Worm (Caenorhabditis elegans): ENCODE measurements around the gene T03F6.3.
"Not testable (repeated sequence)": the region's sequence is repeated elsewhere in the genome, so short reads cannot be mapped to it uniquely, and the experiment has no call there.

Gene T03F6.3

ce11 chrIII:13401673-13402258 lies 12.6 kb downstream of the T03F6.3 start, which contains the start of the genes srlf-9 and srlf-10:
srlf-9 (minus strand) TSS chrIII:13401773.
srlf-10 (plus strand) TSS chrIII:13402208.
- TF ChIP-seq flt-1 (GFP tag; IDR thresholded peaks at IDR 0.05); med-1 (GFP tag; optimal IDR thresholded peaks at IDR 0.05; ENCODE audit: insufficient read depth); T22C8.4 (GFP tag; IDR thresholded peaks at IDR 0.05): not testable (repeated sequence)

ce11 chrIII:13402934-13403333 lies 13.7 kb downstream of the T03F6.3 start, which contains the start of gene mig-18:
mig-18 (plus strand) TSS chrIII:13403234.
- TF ChIP-seq ztf-23 (GFP tag; IDR thresholded peaks at IDR 0.05): no peak
- no peak for TF ChIP-seq T22C8.4 (GFP tag; IDR thresholded peaks at IDR 0.05)

ce11 chrIII:13404418-13404817 lies 15.2 kb downstream of the T03F6.3 start, which contains the start of gene ttr-52:
ttr-52 (plus strand) TSS chrIII:13404718.
- TF ChIP-seq T22C8.4 (GFP tag; IDR thresholded peaks at IDR 0.05): no peak
- no peak for TF ChIP-seq cog-1 (tag; optimal IDR thresholded peaks at IDR 0.05)
- no peak for TF ChIP-seq ref-1 (GFP tag; conservative IDR thresholded peaks at IDR 0.05)
- TF ChIP-seq flt-1 (GFP tag; IDR thresholded peaks at IDR 0.05): no peak
- TF ChIP-seq med-1 (GFP tag; optimal IDR thresholded peaks at IDR 0.05; ENCODE audit: insufficient read depth): no peak
- TF ChIP-seq klf-2 (GFP tag; conservative IDR thresholded peaks at IDR 0.05): no peak
- TF ChIP-seq ztf-29 (GFP tag; IDR thresholded peaks at IDR 0.05): no peak
- TF ChIP-seq ztf-23 (GFP tag; IDR thresholded peaks at IDR 0.05): no peak
- no peak for TF ChIP-seq tab-1 (GFP tag; IDR thresholded peaks at IDR 0.05)

- TF ChIP-seq klf-2 (GFP tag; conservative IDR thresholded peaks at IDR 0.05) (no peak), ztf-23 (GFP tag; IDR thresholded peaks at IDR 0.05) (no peak), T22C8.4 (GFP tag; IDR thresholded peaks at IDR 0.05) (no peak), ztf-29 (GFP tag; IDR thresholded peaks at IDR 0.05) (no peak), med-1 (GFP tag; optimal IDR thresholded peaks at IDR 0.05; ENCODE audit: insufficient read depth) (no peak), tab-1 (GFP tag; IDR thresholded peaks at IDR 0.05) (no peak), ref-1 (GFP tag; conservative IDR thresholded peaks at IDR 0.05) (no peak)
Observed at ce11 chrIII:13405504-13405903, 16.3 kb downstream of the T03F6.3 start, which contains the start of gene nas-1. nas-1 (plus strand) TSS chrIII:13405804.

- TF ChIP-seq cog-1 (tag; optimal IDR thresholded peaks at IDR 0.05): no peak
- TF ChIP-seq ztf-23 (GFP tag; IDR thresholded peaks at IDR 0.05): no peak
- TF ChIP-seq klf-2 (GFP tag; conservative IDR thresholded peaks at IDR 0.05): no peak
- no peak for TF ChIP-seq med-1 (GFP tag; optimal IDR thresholded peaks at IDR 0.05; ENCODE audit: insufficient read depth)
- no peak for TF ChIP-seq flt-1 (GFP tag; IDR thresholded peaks at IDR 0.05)
- no peak for TF ChIP-seq T22C8.4 (GFP tag; IDR thresholded peaks at IDR 0.05)
- TF ChIP-seq ref-1 (GFP tag; conservative IDR thresholded peaks at IDR 0.05): no peak
Observed at ce11 chrIII:13409498-13409897, 20.3 kb downstream of the T03F6.3 start, which contains the start of gene myo-6. myo-6 (plus strand) TSS chrIII:13409798.

- no peak for TF ChIP-seq ztf-23 (GFP tag; IDR thresholded peaks at IDR 0.05)
- no peak for TF ChIP-seq flt-1 (GFP tag; IDR thresholded peaks at IDR 0.05)
- no peak for TF ChIP-seq med-1 (GFP tag; optimal IDR thresholded peaks at IDR 0.05; ENCODE audit: insufficient read depth)
- no peak for TF ChIP-seq ref-1 (GFP tag; conservative IDR thresholded peaks at IDR 0.05)
- no peak for TF ChIP-seq cog-1 (tag; optimal IDR thresholded peaks at IDR 0.05)
- TF ChIP-seq T22C8.4 (GFP tag; IDR thresholded peaks at IDR 0.05): no peak
Observed at ce11 chrIII:13411202-13411601, 22.0 kb downstream of the T03F6.3 start.

- no peak for TF ChIP-seq cog-1 (tag; optimal IDR thresholded peaks at IDR 0.05)
- TF ChIP-seq klf-2 (GFP tag; conservative IDR thresholded peaks at IDR 0.05): no peak
- no peak for TF ChIP-seq med-1 (GFP tag; optimal IDR thresholded peaks at IDR 0.05; ENCODE audit: insufficient read depth)
- TF ChIP-seq ztf-23 (GFP tag; IDR thresholded peaks at IDR 0.05): no peak
- TF ChIP-seq ref-1 (GFP tag; conservative IDR thresholded peaks at IDR 0.05): no peak
- no peak for TF ChIP-seq ztf-29 (GFP tag; IDR thresholded peaks at IDR 0.05)
- no peak for TF ChIP-seq flt-1 (GFP tag; IDR thresholded peaks at IDR 0.05)
- no peak for TF ChIP-seq T22C8.4 (GFP tag; IDR thresholded peaks at IDR 0.05)
- TF ChIP-seq tab-1 (GFP tag; IDR thresholded peaks at IDR 0.05): no peak
Observed at ce11 chrIII:13418975-13419374, 29.8 kb downstream of the T03F6.3 start.

- no peak for TF ChIP-seq med-1 (GFP tag; optimal IDR thresholded peaks at IDR 0.05; ENCODE audit: insufficient read depth)
Observed at ce11 chrIII:13423414-13423813, 34.2 kb downstream of the T03F6.3 start, which contains the start of gene exo-1. exo-1 (plus strand) TSS chrIII:13423514.

- no peak for TF ChIP-seq ztf-23 (GFP tag; IDR thresholded peaks at IDR 0.05)
- no peak for TF ChIP-seq klf-2 (GFP tag; conservative IDR thresholded peaks at IDR 0.05)
- TF ChIP-seq flt-1 (GFP tag; IDR thresholded peaks at IDR 0.05): no peak
- TF ChIP-seq T22C8.4 (GFP tag; IDR thresholded peaks at IDR 0.05): no peak
- TF ChIP-seq ztf-29 (GFP tag; IDR thresholded peaks at IDR 0.05): no peak
- no peak for TF ChIP-seq tab-1 (GFP tag; IDR thresholded peaks at IDR 0.05)
- no peak for TF ChIP-seq ref-1 (GFP tag; conservative IDR thresholded peaks at IDR 0.05)
- no peak for TF ChIP-seq cog-1 (tag; optimal IDR thresholded peaks at IDR 0.05)
- TF ChIP-seq med-1 (GFP tag; optimal IDR thresholded peaks at IDR 0.05; ENCODE audit: insufficient read depth): no peak
Observed at ce11 chrIII:13426036-13426435, 36.8 kb downstream of the T03F6.3 start, which contains the start of gene cope-1. cope-1 (plus strand) TSS chrIII:13426264.

ce11 chrIII:13427817-13428216 lies 38.6 kb downstream of the T03F6.3 start:
- no peak for TF ChIP-seq klf-2 (GFP tag; conservative IDR thresholded peaks at IDR 0.05)
- no peak for TF ChIP-seq ref-1 (GFP tag; conservative IDR thresholded peaks at IDR 0.05)
- TF ChIP-seq ztf-23 (GFP tag; IDR thresholded peaks at IDR 0.05): no peak
- no peak for TF ChIP-seq ztf-29 (GFP tag; IDR thresholded peaks at IDR 0.05)
- TF ChIP-seq tab-1 (GFP tag; IDR thresholded peaks at IDR 0.05): no peak
- TF ChIP-seq med-1 (GFP tag; optimal IDR thresholded peaks at IDR 0.05; ENCODE audit: insufficient read depth): no peak
- no peak for TF ChIP-seq T22C8.4 (GFP tag; IDR thresholded peaks at IDR 0.05)
- no peak for TF ChIP-seq cog-1 (tag; optimal IDR thresholded peaks at IDR 0.05)
- TF ChIP-seq flt-1 (GFP tag; IDR thresholded peaks at IDR 0.05): no peak
